Worm (Caenorhabditis elegans) whole organism, L1 larva: ENCODE measurements around the gene crb-1.

ENCODE experiments used
- ceh-82 ChIP-seq, 3 experiments: fragments of 150-350 bp in 1 of 3; sonication (generic microtip) in 2 of 3; optimal IDR thresholded peaks; 2 replicates each; lab custom pipeline; 2014 to 2017; ENCODE audit warnings: missing biosample characterization in 3 of 3, missing genetic modification characterization in 3 of 3
- ceh-90 ChIP-seq: sonication (generic microtip); optimal IDR thresholded peaks from 2 replicates; lab custom pipeline; 2016; ENCODE audit warnings: missing genetic modification characterization, missing compliant biosample characterization
- elt-2 ChIP-seq: sonication (generic microtip); optimal IDR thresholded peaks from 2 replicates; lab custom pipeline; 2016; ENCODE audit warnings: missing genetic modification characterization, mild to moderate bottlenecking, inconsistent platforms, missing compliant biosample characterization, missing genetic modification reagents
- elt-3 ChIP-seq, 6 experiments: fragments of 150-350 bp in 1 of 6; sonication (generic microtip); optimal IDR thresholded peaks; 2 replicates each; lab custom pipeline; 2017 to 2018; ENCODE audit warnings: missing biosample characterization in 6 of 6, missing genetic modification characterization in 6 of 6, inconsistent platforms in 1 of 6
- fkh-10 ChIP-seq: sonication (generic microtip); optimal IDR thresholded peaks from 2 replicates; lab custom pipeline; 2017; ENCODE audit warnings: missing biosample characterization, missing genetic modification reagents, missing genetic modification characterization
- hpl-2 ChIP-seq: fragments of 150-350 bp; optimal IDR thresholded peaks from 2 replicates; lab custom pipeline; 2014; ENCODE audit warnings: missing biosample characterization, missing genetic modification reagents, missing genetic modification characterization
- lin-13 ChIP-seq: fragments of 150-350 bp; optimal IDR thresholded peaks from 2 replicates; lab custom pipeline; 2014; ENCODE audit warnings: missing biosample characterization, missing genetic modification reagents, missing genetic modification characterization
- mab-9 ChIP-seq: fragments of 200-800 bp; sonication (Bioruptor generic); IDR thresholded peaks from 2 replicates; pipeline ENCODE4 v1.3.6; 2022; ENCODE audit warnings: missing genetic modification reagents, missing genetic modification characterization, missing compliant biosample characterization
- nhr-11 ChIP-seq: fragments of 150-350 bp; optimal IDR thresholded peaks from 2 replicates; lab custom pipeline; 2014; ENCODE audit warnings: missing biosample characterization, missing genetic modification characterization
- nhr-84 ChIP-seq: sonication (generic microtip); optimal IDR thresholded peaks from 2 replicates; lab custom pipeline; 2017; ENCODE audit warnings: missing biosample characterization, missing genetic modification characterization
- unc-86 ChIP-seq: sonication (generic microtip); optimal IDR thresholded peaks from 2 replicates; lab custom pipeline; 2016; ENCODE audit warnings: missing genetic modification characterization, missing compliant biosample characterization

DNA sequence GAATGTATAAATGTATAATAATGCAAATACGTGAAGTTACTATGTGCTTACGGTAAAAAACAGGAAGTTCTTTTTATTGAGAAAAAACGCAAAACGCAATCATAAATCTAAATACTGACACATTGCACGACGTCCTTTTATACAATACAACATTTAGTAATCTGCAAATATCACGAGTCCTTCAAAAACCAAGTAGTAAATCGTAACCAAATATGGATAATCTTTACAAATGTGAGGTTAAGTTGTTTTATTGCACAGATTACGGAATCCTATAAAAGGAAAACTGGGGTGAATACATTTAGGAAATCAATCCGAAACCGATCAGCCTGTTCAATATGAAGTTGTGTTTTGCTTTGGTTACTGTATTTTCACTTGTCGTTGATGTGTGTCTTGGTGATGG is 15.5 kb downstream of the crb-1 start, which contains the start of gene F11C7.7:
- no peak for TF ChIP-seq mab-9
- TF ChIP-seq ceh-90 (tag; lab: Kevin White, UChicago) = no peak
- no peak for TF ChIP-seq lin-13
- TF ChIP-seq hpl-2 (GFP tag; lab: Kevin White, UChicago) = no peak
- no peak for TF ChIP-seq ceh-82 (tag; optimal IDR thresholded peaks at IDR 0.05; lab: Kevin White, UChicago)
- no peak for TF ChIP-seq nhr-84 (tag; lab: Kevin White, UChicago)
- no peak for TF ChIP-seq nhr-11
- TF ChIP-seq unc-86 (tag; lab: Kevin White, UChicago) = no peak
- TF ChIP-seq elt-3 (tag; optimal IDR thresholded peaks at IDR 0.05; lab: Kevin White, UChicago) = no peak
- TF ChIP-seq elt-2 (tag; lab: Kevin White, UChicago) = no peak
- TF ChIP-seq fkh-10 = no peak
